Fruit fly (Drosophila melanogaster) whole organism, adult: Measurements from ENCODE around the gene olf413.

Experiments used
- CG11617 ChIP-seq: fragments of 200-800 bp; sonication (Bioruptor generic); optimal IDR thresholded peaks from 2 replicates; lab custom pipeline; 2017; ENCODE audit warnings: mild to moderate bottlenecking, missing biosample characterization, missing genetic modification reagents, missing genetic modification characterization
- CG1620 ChIP-seq: fragments of 200-800 bp; sonication (Bioruptor generic); optimal IDR thresholded peaks from 2 replicates; lab custom pipeline; 2016; ENCODE audit warnings: missing biosample characterization, missing genetic modification characterization
- CG33017 ChIP-seq: fragments of 200-800 bp; sonication (Bioruptor generic); optimal IDR thresholded peaks from 2 replicates; lab custom pipeline; 2018; ENCODE audit warnings: missing biosample characterization, mild to moderate bottlenecking, missing genetic modification characterization, moderate library complexity
- CG7045 ChIP-seq: fragments of 200-800 bp; sonication (Bioruptor generic); optimal IDR thresholded peaks from 2 replicates; lab custom pipeline; 2017; ENCODE audit warnings: missing biosample characterization, mild to moderate bottlenecking, missing genetic modification characterization
- CG7101 ChIP-seq: fragments of 200-800 bp; sonication (Bioruptor generic); optimal IDR thresholded peaks from 2 replicates; lab custom pipeline; 2018; ENCODE audit warnings: missing biosample characterization, mild to moderate bottlenecking, missing genetic modification characterization, moderate library complexity
- Clk ChIP-seq: fragments of 200-800 bp; sonication (Bioruptor generic); optimal IDR thresholded peaks from 2 replicates; lab custom pipeline; 2017; ENCODE audit warnings: missing biosample characterization, missing genetic modification characterization
- Hr96 ChIP-seq: fragments of 200-800 bp; sonication (Bioruptor generic); optimal IDR thresholded peaks from 2 replicates; lab custom pipeline; 2016; ENCODE audit warnings: missing biosample characterization, missing genetic modification characterization
- Mnt ChIP-seq: fragments of 200-800 bp; sonication (Bioruptor generic); optimal IDR thresholded peaks from 2 replicates; lab custom pipeline; 2016; ENCODE audit warnings: missing biosample characterization, mild to moderate bottlenecking, missing genetic modification characterization
- bab1 ChIP-seq: fragments of 200-800 bp; sonication (Bioruptor generic); optimal IDR thresholded peaks from 3 replicates; lab custom pipeline; 2019; ENCODE audit warnings: missing biosample characterization, mild to moderate bottlenecking, missing genetic modification characterization, moderate library complexity
- cic ChIP-seq: fragments of 200-800 bp; sonication (Bioruptor generic); optimal IDR thresholded peaks from 2 replicates; lab custom pipeline; 2017; ENCODE audit warnings: missing biosample characterization, mild to moderate bottlenecking, missing genetic modification characterization, moderate library complexity
- cnc ChIP-seq, 2 experiments: fragments of >200 bp; optimal IDR thresholded peaks; 2 replicates each; lab custom pipeline; 2017
- kay ChIP-seq: fragments of 200-800 bp; sonication (Bioruptor generic); peaks from one replicate; lab custom pipeline; 2016; ENCODE audit warnings: missing biosample characterization, missing genetic modification characterization, borderline replicate concordance
- pad ChIP-seq: fragments of 200-800 bp; sonication (Bioruptor generic); optimal IDR thresholded peaks from 3 replicates; lab custom pipeline; 2017; ENCODE audit warnings: missing biosample characterization, missing genetic modification characterization, mild to moderate bottlenecking, moderate library complexity, missing genetic modification reagents
- tj ChIP-seq: fragments of 200-800 bp; sonication (Bioruptor generic); optimal IDR thresholded peaks from 3 replicates; lab custom pipeline; 2017; ENCODE audit warnings: missing biosample characterization, mild to moderate bottlenecking, missing genetic modification characterization, moderate library complexity

DNA sequence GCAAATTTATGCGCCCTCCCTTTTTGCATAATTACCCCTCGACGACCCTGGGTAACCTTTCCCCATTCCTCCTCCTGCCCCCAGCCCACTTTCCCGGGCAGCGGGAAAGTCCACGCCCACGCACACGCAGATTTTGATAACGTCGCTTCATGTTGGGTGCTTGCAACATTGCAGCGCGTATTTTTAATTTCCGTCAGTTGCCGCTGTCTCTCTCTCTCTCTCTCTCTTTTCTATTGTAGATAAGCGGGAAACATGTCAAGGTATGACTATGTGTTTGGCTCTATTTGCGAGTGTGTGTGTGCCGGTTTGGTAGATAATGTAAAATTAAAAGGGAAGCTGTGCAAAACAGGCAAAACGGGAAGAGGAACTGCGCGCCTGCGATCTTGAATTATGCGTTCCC lies 68.6 kb downstream of the olf413 start:
- no peak for TF ChIP-seq CG7045 (GFP tag; lab: Kevin White, UChicago)
- TF ChIP-seq pad (GFP tag; lab: Kevin White, UChicago): no peak
- TF ChIP-seq Clk (GFP tag; lab: Kevin White, UChicago): no peak
- TF ChIP-seq cnc (optimal IDR thresholded peaks at IDR 0.05; lab: Kevin White, UChicago): no peak
- TF ChIP-seq kay (GFP tag; lab: Kevin White, UChicago): no peak
- no peak for TF ChIP-seq tj (GFP tag; lab: Kevin White, UChicago)
- no peak for TF ChIP-seq CG7101
- TF ChIP-seq CG1620: no peak
- no peak for TF ChIP-seq cic
- no peak for TF ChIP-seq Hr96 (GFP tag; lab: Kevin White, UChicago)
- no peak for TF ChIP-seq bab1 (GFP tag; lab: Kevin White, UChicago)
- no peak for TF ChIP-seq CG33017 (tag; lab: Kevin White, UChicago)
- TF ChIP-seq CG11617 (GFP tag; lab: Kevin White, UChicago): no peak
- no peak for TF ChIP-seq Mnt (GFP tag; lab: Kevin White, UChicago)
